Fruit fly (Drosophila melanogaster) whole organism: ENCODE data around the gene CG42471.

Source experiments
- CG8478 ChIP-seq: fragments of >200 bp; optimal IDR thresholded peaks from 2 replicates; lab custom pipeline; 2018; ENCODE audit warnings: inconsistent platforms
- Dll ChIP-seq: fragments of >200 bp; optimal IDR thresholded peaks from 2 replicates; lab custom pipeline; 2017
- EcR ChIP-seq, 2 experiments: fragments of >200 bp; optimal IDR thresholded peaks; 2 replicates each; lab custom pipeline; 2017; ENCODE audit warnings: missing biosample characterization in 2 of 2, missing genetic modification characterization in 2 of 2, missing genetic modification reagents in 2 of 2
- pan ChIP-seq: fragments of >200 bp; optimal IDR thresholded peaks from 2 replicates; lab custom pipeline; 2017
- psq ChIP-seq: fragments of >200 bp; optimal IDR thresholded peaks from 2 replicates; lab custom pipeline; 2017
- usp ChIP-seq: fragments of >200 bp; optimal IDR thresholded peaks from 2 replicates; lab custom pipeline; 2017; ENCODE audit warnings: missing biosample characterization, missing genetic modification characterization, mixed read lengths

Gene CG42471

DNA sequence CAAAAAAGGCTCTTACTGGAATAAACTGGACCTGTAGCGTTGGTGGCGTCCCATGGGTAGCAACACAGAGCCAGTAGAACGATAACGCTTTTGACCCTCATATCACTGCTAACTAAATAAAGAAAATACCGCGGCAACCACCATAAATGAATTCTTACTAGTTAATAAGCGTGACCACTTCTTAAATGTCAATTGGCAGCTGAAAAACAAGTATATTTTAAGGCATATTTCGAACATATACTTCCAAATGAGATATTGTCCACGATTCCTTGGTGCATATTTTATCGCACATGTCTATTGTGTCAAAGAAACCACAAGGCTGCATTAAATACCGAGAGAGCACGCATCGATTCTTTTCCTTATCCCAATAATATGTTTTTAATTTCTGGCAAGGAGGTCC lies at the start of gene CG42471:
Gene CG42471, minus strand, starts transcription at position 101 of the 400 bp plus-strand sequence.
- TF ChIP-seq EcR (GFP tag; optimal IDR thresholded peaks at IDR 0.05; lab: Kevin White, UChicago) (no peak), usp (GFP tag; lab: Kevin White, UChicago) (no peak)

DNA sequence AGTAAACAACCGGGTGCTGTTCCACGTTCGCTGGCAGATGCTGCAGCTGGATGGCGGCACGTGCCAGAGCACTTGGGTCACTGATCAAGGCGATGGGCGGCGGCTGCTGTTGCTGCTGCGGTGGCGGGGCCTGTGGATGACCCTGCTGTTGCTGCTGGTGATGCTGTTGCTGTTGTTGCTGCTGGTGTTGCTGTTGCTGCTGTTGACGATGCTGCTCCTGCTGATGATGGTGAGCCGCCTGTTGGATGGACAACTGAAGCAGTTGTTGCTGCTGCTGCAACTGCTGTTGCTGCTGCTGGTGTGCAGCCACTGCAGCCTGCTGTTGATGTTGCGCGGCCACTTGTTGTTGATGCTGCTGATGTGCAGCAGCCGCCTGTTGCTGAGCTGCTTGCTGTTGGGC lies 43.3 kb upstream of the CG42471 start:
- no peak for TF ChIP-seq CG8478 (lab: Kevin White, UChicago)
- TF ChIP-seq pan (lab: Kevin White, UChicago) = no peak
- TF ChIP-seq Dll = no peak
- TF ChIP-seq EcR (GFP tag; optimal IDR thresholded peaks at IDR 0.05; lab: Kevin White, UChicago) = no peak
- TF ChIP-seq psq (lab: Kevin White, UChicago) = no peak
- no peak for TF ChIP-seq usp (GFP tag; lab: Kevin White, UChicago)

DNA sequence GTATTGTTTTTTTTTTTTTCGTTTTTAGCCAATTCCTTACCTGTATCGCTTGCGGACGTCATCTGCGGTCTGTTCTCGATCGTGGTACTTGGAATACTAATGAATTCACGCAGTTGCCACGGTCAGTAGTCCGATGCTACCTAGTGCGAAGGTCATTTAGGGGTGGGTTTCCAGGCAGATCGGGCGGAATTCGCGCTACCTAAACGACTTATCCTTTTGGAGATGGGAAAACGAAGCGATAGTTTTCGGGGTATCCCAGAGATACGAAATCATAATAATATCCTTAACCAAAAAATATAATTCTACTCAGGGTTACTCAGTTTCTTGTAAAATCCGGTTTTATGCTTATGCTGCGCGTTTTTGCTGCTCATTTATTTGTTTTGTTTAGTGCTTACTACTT lies 40.2 kb upstream of the CG42471 start, which contains the start of gene CG14937:
Gene CG14937, minus strand, starts transcription at position 101 of the 400 bp plus-strand sequence.
- TF ChIP-seq usp (GFP tag; lab: Kevin White, UChicago) = no peak
- no peak for TF ChIP-seq EcR (GFP tag; optimal IDR thresholded peaks at IDR 0.05; lab: Kevin White, UChicago)
- no peak for TF ChIP-seq pan (lab: Kevin White, UChicago)
- TF ChIP-seq psq (lab: Kevin White, UChicago) = no peak

DNA sequence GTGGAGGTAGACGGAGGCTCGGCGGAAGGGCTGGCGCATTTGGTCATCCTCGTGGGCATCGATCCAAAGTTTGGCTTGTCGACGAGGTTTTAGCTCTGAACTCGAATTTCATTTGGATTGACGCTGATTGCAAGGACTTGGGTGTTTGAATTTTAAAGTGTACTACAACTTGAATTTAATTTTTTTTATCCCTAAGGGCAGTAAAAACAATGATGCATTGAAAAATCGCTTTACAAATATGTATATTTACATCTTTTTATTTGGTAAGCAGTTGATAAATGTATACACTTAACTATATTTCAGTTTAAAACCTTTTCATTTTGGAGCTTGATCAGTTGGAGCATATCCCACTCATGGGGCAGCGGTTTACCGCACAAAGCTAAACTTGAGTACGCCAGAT lies 38.4 kb upstream of the CG42471 start, which contains the start of gene Tsp33B:
Gene Tsp33B, minus strand, starts transcription at position 101 of the 400 bp plus-strand sequence.
- TF ChIP-seq CG8478 (lab: Kevin White, UChicago) (no peak), psq (lab: Kevin White, UChicago) (no peak), usp (GFP tag; lab: Kevin White, UChicago) (no peak), EcR (GFP tag; optimal IDR thresholded peaks at IDR 0.05; lab: Kevin White, UChicago) (no peak), pan (lab: Kevin White, UChicago) (no peak), Dll (no peak)

DNA sequence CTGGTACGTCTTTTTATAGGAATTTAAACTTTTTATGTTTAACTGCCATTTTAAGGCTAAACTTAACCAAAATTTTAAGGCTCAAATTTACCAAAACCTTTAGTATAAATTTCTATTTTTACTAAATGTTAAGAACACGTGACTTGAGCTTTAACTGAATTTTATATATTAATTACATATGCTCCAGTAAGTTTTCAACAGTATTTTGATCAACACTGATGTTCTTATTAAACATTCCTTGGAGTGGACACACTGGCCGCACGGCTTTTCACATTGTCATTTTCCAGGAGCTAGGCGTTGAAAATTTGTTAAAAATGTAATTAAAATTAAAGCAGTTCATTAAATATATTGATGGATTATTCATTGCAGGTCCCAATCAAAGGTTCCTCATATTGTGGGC lies 35.9 kb upstream of the CG42471 start, which contains the start of gene CG14932:
Gene CG14932, plus strand, starts transcription at position 230 of the 400 bp plus-strand sequence.
- TF ChIP-seq usp (GFP tag; lab: Kevin White, UChicago) = no peak
- TF ChIP-seq Dll = no peak
- no peak for TF ChIP-seq psq (lab: Kevin White, UChicago)
- TF ChIP-seq EcR (GFP tag; optimal IDR thresholded peaks at IDR 0.05; lab: Kevin White, UChicago) = no peak
- no peak for TF ChIP-seq pan (lab: Kevin White, UChicago)
- no peak for TF ChIP-seq CG8478 (lab: Kevin White, UChicago)

DNA sequence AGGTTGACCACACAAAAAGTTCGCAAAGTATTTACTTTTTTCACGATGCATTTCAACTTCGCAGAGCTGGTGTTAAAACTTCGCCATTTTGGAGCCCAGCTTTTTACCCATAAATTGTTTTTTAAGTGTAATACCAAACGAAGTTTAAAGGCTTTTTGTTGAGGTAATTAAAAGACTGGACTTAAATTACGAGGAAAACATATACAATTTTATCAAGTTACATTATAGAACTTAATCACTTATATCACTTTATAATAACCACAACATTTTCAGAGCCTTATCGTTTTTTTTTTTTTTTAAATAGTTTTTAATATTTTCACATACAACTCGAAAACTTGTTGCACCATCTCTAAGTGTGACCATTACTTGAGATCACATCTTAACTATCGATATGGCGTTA lies 34.2 kb upstream of the CG42471 start, which contains the start of gene CG14931:
Gene CG14931, plus strand, starts transcription at position 301 of the 400 bp plus-strand sequence.
- no peak for TF ChIP-seq CG8478 (lab: Kevin White, UChicago)
- TF ChIP-seq Dll = no peak
- TF ChIP-seq EcR (GFP tag; optimal IDR thresholded peaks at IDR 0.05; lab: Kevin White, UChicago) = no peak
- TF ChIP-seq psq (lab: Kevin White, UChicago) = no peak
- TF ChIP-seq usp (GFP tag; lab: Kevin White, UChicago) = no peak
- TF ChIP-seq pan (lab: Kevin White, UChicago) = no peak

DNA sequence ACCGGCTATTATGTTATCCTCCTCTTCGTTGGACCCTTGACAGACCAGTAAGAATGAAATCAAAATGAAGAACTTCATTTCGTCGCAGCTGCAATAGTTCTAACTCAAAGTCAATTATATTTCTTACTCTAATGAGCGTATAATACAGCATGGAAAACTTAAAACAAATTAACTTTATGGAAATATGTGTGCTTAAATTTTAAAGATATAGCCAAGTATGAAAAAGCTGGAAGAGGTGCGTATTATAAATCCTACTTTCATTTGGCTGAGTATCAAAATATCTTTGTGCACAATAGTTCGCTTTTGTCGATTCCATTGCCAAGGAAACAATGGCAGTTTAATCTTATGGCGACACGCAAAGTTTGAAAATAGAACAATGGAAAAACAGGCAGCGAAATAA lies 580 bp upstream of the CG42471 start, which contains the start of gene Sfp33A1:
Gene Sfp33A1, minus strand, starts transcription at position 101 of the 400 bp plus-strand sequence.
- TF ChIP-seq EcR (GFP tag; optimal IDR thresholded peaks at IDR 0.05; lab: Kevin White, UChicago) (no peak), usp (GFP tag; lab: Kevin White, UChicago) (no peak)

DNA sequence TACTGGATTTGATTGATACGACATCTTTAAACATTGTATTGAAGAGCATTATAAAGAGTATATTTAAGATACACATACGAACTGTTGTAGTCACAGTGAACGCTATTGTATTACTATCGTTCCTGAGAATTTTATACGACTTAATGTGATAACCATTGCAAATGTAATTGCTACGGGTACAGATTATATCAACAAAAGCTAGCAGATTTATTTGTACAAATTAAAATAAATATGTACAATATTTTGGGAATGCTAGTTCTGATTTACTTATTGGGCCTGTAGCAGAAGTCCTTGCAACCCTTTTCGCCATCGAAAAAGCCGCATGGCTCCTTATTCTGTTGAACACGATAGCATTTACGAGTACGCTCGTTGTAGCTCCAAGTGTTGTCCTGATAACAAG lies 367 bp downstream of the CG42471 start, which contains the start of gene CG42470:
Gene CG42470, minus strand, starts transcription at position 101 of the 400 bp plus-strand sequence.
- no peak for TF ChIP-seq CG8478 (lab: Kevin White, UChicago)
- TF ChIP-seq usp (GFP tag; lab: Kevin White, UChicago) = no peak
- TF ChIP-seq psq (lab: Kevin White, UChicago) = no peak
- no peak for TF ChIP-seq pan (lab: Kevin White, UChicago)
- TF ChIP-seq EcR (GFP tag; optimal IDR thresholded peaks at IDR 0.05; lab: Kevin White, UChicago) = no peak
- TF ChIP-seq Dll = no peak

DNA sequence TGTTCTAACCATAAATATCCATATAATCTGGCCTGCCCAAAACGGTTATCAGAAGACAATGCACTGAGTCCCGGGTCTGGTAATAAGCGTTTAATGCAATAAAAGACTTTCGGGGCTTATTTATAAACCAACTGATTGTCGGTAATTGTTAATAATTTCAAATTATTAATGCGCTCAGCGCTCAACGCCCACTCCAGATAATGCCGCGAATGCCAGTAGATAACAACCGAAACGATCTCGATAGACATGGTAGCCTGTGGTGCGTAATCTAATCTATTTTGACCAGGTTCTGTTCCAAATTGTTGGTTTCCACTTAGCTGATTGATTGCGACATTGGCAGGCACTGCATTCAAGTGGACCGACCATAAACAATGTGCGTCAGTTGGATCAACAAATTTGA lies 13.2 kb downstream of the CG42471 start:
- TF ChIP-seq psq (lab: Kevin White, UChicago) (no peak), usp (GFP tag; lab: Kevin White, UChicago) (no peak), CG8478 (lab: Kevin White, UChicago) (no peak), EcR (GFP tag; optimal IDR thresholded peaks at IDR 0.05; lab: Kevin White, UChicago) (no peak), pan (lab: Kevin White, UChicago) (no peak), Dll (no peak)

DNA sequence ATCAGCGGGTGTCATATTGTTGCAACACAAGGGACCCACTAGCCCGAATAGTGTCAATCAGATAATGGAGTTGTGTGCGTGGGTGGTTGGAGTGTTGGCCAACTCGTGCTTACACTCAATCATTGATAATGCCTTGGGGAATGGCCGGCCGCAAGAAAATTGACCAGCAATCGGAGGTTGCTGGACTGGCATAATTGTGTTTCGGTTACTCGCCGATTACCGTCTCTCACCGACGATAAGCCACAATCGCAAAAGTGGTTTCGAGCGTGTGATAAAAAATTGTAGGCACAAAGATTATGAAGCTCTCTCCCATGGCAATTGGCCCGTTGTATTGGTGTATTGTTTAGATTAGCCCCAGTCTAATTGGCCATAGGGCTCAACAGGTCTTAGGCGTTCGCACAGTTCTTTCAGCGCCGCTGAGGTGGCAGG lies 15.3 kb downstream of the CG42471 start, which contains the start of gene Vha100-5:
Gene Vha100-5, plus strand, starts transcription at position 395 of the 429 bp plus-strand sequence.
- TF ChIP-seq CG8478 (lab: Kevin White, UChicago) (no peak), Dll (no peak), pan (lab: Kevin White, UChicago) (no peak), psq (lab: Kevin White, UChicago) (no peak), EcR (GFP tag; optimal IDR thresholded peaks at IDR 0.05; lab: Kevin White, UChicago) (no peak), usp (GFP tag; lab: Kevin White, UChicago) (no peak)

DNA sequence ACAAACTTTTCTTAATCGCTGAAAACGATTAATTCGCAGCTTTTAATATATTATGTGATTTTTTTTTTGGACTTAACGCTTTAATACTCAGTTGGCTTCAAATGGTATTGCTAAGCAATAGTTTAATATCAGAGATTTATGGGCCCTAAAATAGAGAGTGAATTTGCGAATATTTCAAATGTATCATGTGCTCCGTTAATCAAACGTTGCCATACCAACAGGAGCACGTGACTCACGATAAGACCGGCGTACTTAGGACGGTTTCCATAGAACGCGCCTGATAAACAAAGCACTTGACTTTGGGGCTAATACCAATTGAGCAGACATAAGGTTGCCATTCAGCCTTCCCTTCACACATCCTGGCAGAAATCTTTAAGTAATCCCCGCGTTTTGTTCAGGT lies 16.2 kb downstream of the CG42471 start:
- TF ChIP-seq usp (GFP tag; lab: Kevin White, UChicago) (no peak), psq (lab: Kevin White, UChicago) (no peak), Dll (no peak), pan (lab: Kevin White, UChicago) (no peak), CG8478 (lab: Kevin White, UChicago) (no peak), EcR (GFP tag; optimal IDR thresholded peaks at IDR 0.05; lab: Kevin White, UChicago) (no peak)

DNA sequence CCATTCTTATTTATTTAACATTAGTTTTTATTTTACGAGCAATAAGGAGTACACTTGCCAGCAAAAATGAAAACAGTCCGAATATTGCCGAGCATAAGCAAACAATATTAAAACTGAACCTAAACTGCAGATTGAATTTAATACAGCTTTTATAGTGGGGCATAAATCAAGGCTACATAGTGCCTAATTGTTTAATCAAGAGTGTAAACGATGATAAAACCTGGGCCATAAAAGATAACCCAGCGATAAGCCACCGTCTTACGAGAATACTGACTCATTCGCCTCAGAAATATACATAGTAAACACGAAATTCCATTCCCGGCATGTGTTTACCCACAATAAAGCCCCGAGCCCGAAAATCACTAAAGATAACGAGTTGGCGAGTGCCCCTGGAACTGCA lies 17.8 kb downstream of the CG42471 start:
- TF ChIP-seq Dll (no peak), CG8478 (lab: Kevin White, UChicago) (no peak), pan (lab: Kevin White, UChicago) (no peak), EcR (GFP tag; optimal IDR thresholded peaks at IDR 0.05; lab: Kevin White, UChicago) (no peak), psq (lab: Kevin White, UChicago) (no peak), usp (GFP tag; lab: Kevin White, UChicago) (no peak)
